Worm (Caenorhabditis elegans) whole organism, L4 larva: Measurements from ENCODE around the gene fkh-8.
A peak's percentile ranks its signal among the peaks of the same experiment; 100 is the strongest.

Experiments used
- F26F4.8 ChIP-seq: fragments of 200-800 bp; sonication (Bioruptor generic); conservative IDR thresholded peaks from 2 replicates; pipeline ENCODE4 v1.3.6; 2022; ENCODE audit warnings: missing genetic modification characterization, missing compliant biosample characterization
- T20F7.1 ChIP-seq: fragments of 200-800 bp; sonication (Bioruptor generic); optimal IDR thresholded peaks from 2 replicates; lab custom pipeline; 2018; ENCODE audit warnings: mild to moderate bottlenecking, missing genetic modification characterization, missing compliant biosample characterization
- Y105C5A.15 ChIP-seq: fragments of 200-800 bp; sonication (Bioruptor generic); IDR thresholded peaks from 2 replicates; pipeline ENCODE4 v1.3.6; 2022; ENCODE audit warnings: missing genetic modification characterization, missing compliant biosample characterization
- Y75B8A.6 ChIP-seq: fragments of 200-800 bp; sonication (Bioruptor generic); IDR thresholded peaks from 2 replicates; pipeline ENCODE4 v1.3.6; 2022; ENCODE audit warnings: missing genetic modification reagents, missing genetic modification characterization, missing compliant biosample characterization
- aha-1 ChIP-seq: fragments of 150-350 bp; peaks from one replicate; lab custom pipeline; 2014; ENCODE audit warnings: missing biosample characterization, missing genetic modification characterization
- ama-1 ChIP-seq: fragments of 150-350 bp; optimal IDR thresholded peaks from 2 replicates; lab custom pipeline; 2014; ENCODE audit warnings: inconsistent platforms, mixed read lengths
- attf-4 ChIP-seq: sonication (generic microtip); optimal IDR thresholded peaks from 3 replicates; lab custom pipeline; 2017; ENCODE audit warnings: missing biosample characterization, missing genetic modification characterization
- ces-1 ChIP-seq: fragments of 150-350 bp; sonication (generic microtip); optimal IDR thresholded peaks from 4 replicates; lab custom pipeline; 2014; ENCODE audit warnings: missing biosample characterization, missing genetic modification reagents, missing genetic modification characterization
- cey-2 ChIP-seq: sonication (generic microtip); optimal IDR thresholded peaks from 3 replicates; lab custom pipeline; 2017; ENCODE audit warnings: missing genetic modification characterization, mild to moderate bottlenecking, missing compliant biosample characterization, antibody characterized with exemption, borderline replicate concordance; ENCODE audit not compliant: insufficient read depth
- ctbp-1 ChIP-seq: fragments of 200-800 bp; sonication (Bioruptor generic); IDR thresholded peaks from 2 replicates; pipeline ENCODE4 v1.3.6; 2022; ENCODE audit warnings: missing genetic modification reagents, missing genetic modification characterization, missing compliant biosample characterization
- daf-12 ChIP-seq: fragments of 150-350 bp; optimal IDR thresholded peaks from 2 replicates; lab custom pipeline; 2014; ENCODE audit warnings: missing biosample characterization, missing genetic modification reagents, missing genetic modification characterization
- daf-8 ChIP-seq: fragments of 200-800 bp; sonication (Bioruptor generic); IDR thresholded peaks from 2 replicates; pipeline ENCODE4 v1.3.6; 2022; ENCODE audit warnings: missing genetic modification characterization, missing compliant biosample characterization
- dmd-6 ChIP-seq: fragments of 200-800 bp; sonication (Bioruptor generic); IDR thresholded peaks from 2 replicates; pipeline ENCODE4 v1.3.6; 2022; ENCODE audit warnings: missing genetic modification reagents, missing genetic modification characterization, missing compliant biosample characterization
- dpl-1 ChIP-seq: fragments of 150-350 bp; optimal IDR thresholded peaks from 2 replicates; lab custom pipeline; 2014; ENCODE audit warnings: missing biosample characterization, missing genetic modification reagents, missing genetic modification characterization
- fkh-10 ChIP-seq: fragments of 150-350 bp; optimal IDR thresholded peaks from 2 replicates; lab custom pipeline; 2014; ENCODE audit warnings: missing biosample characterization, missing genetic modification reagents, missing genetic modification characterization
- hmg-1.1 ChIP-seq: fragments of 200-800 bp; sonication (Bioruptor generic); IDR thresholded peaks from 2 replicates; pipeline ENCODE4 v1.3.6; 2022; ENCODE audit warnings: missing genetic modification reagents, missing genetic modification characterization, missing compliant biosample characterization
- jun-1 ChIP-seq: fragments of 150-350 bp; optimal IDR thresholded peaks from 2 replicates; lab custom pipeline; 2014; ENCODE audit warnings: missing biosample characterization, missing genetic modification reagents, missing genetic modification characterization
- lin-13 ChIP-seq: fragments of 150-350 bp; optimal IDR thresholded peaks from 2 replicates; lab custom pipeline; 2014; ENCODE audit warnings: missing biosample characterization, missing genetic modification reagents, missing genetic modification characterization
- lin-29 ChIP-seq: fragments of 200-800 bp; sonication (Bioruptor generic); IDR thresholded peaks from 2 replicates; pipeline ENCODE4 v1.3.6; 2022; ENCODE audit warnings: missing genetic modification reagents, missing genetic modification characterization, missing compliant biosample characterization
- madf-5 ChIP-seq, 2 experiments: fragments of 200-800 bp; sonication (Bioruptor generic); IDR thresholded peaks; 2 replicates each; pipeline ENCODE4 v1.3.6; 2022; ENCODE audit warnings: missing compliant biosample characterization in 2 of 2, missing genetic modification characterization in 2 of 2
- mdl-1 ChIP-seq, 2 experiments: fragments of 150-350 bp in 1 of 2; sonication (generic microtip) in 1 of 2; optimal IDR thresholded peaks; 2 replicates each; lab custom pipeline; 2014 to 2017; ENCODE audit warnings: missing biosample characterization in 2 of 2, missing genetic modification characterization in 2 of 2
- mep-1 ChIP-seq: fragments of 150-350 bp; sonication (generic microtip); optimal IDR thresholded peaks from 3 replicates; lab custom pipeline; 2014; ENCODE audit warnings: missing biosample characterization, missing genetic modification characterization
- mes-2 ChIP-seq: sonication (generic microtip); optimal IDR thresholded peaks from 2 replicates; lab custom pipeline; 2016; ENCODE audit warnings: missing genotype, mild to moderate bottlenecking, missing genetic modification characterization, missing compliant biosample characterization; ENCODE audit not compliant: poor library complexity, severe bottlenecking
- mxl-3 ChIP-seq: fragments of 200-800 bp; sonication (Bioruptor generic); optimal IDR thresholded peaks from 2 replicates; lab custom pipeline; 2018; ENCODE audit warnings: mild to moderate bottlenecking, missing genetic modification characterization, missing compliant biosample characterization
- nhr-11 ChIP-seq: fragments of 150-350 bp; optimal IDR thresholded peaks from 2 replicates; lab custom pipeline; 2014; ENCODE audit warnings: missing biosample characterization, missing genetic modification characterization
- nhr-111 ChIP-seq: fragments of 200-800 bp; sonication (Bioruptor generic); optimal IDR thresholded peaks from 2 replicates; lab custom pipeline; 2018; ENCODE audit warnings: mild to moderate bottlenecking, missing genetic modification characterization, missing compliant biosample characterization
- nhr-25 ChIP-seq: sonication (generic microtip); optimal IDR thresholded peaks from 2 replicates; lab custom pipeline; 2017; ENCODE audit warnings: missing genetic modification characterization, mild to moderate bottlenecking, missing compliant biosample characterization, antibody characterized with exemption, moderate library complexity, borderline replicate concordance; ENCODE audit not compliant: insufficient read depth
- nhr-41 ChIP-seq: fragments of 200-800 bp; sonication (Bioruptor generic); IDR thresholded peaks from 2 replicates; pipeline ENCODE4 v1.3.6; 2022; ENCODE audit warnings: missing genetic modification reagents, missing genetic modification characterization, missing compliant biosample characterization
- nhr-42 ChIP-seq: fragments of 200-800 bp; sonication (Bioruptor generic); IDR thresholded peaks from 2 replicates; pipeline ENCODE4 v1.3.6; 2022; ENCODE audit warnings: missing genetic modification characterization, missing compliant biosample characterization
- nhr-6 ChIP-seq: fragments of 150-350 bp; optimal IDR thresholded peaks from 2 replicates; lab custom pipeline; 2014; ENCODE audit warnings: missing biosample characterization, missing genetic modification characterization
- pha-4 ChIP-seq, 2 experiments: fragments of 150-350 bp in 1 of 2; fragments of 200-800 bp in 1 of 2; sonication (Bioruptor generic) in 1 of 2; IDR thresholded peaks in 1 of 2; optimal IDR thresholded peaks in 1 of 2; 2 replicates each; pipeline versions ENCODE4 v1.3.6 to Lab custom; 2014 to 2022; ENCODE audit warnings: missing genetic modification characterization in 2 of 2, missing genetic modification reagents in 2 of 2, missing biosample characterization in 1 of 2, missing compliant biosample characterization in 1 of 2
- pqm-1 ChIP-seq: sonication (generic microtip); optimal IDR thresholded peaks from 2 replicates; lab custom pipeline; 2017; ENCODE audit warnings: missing biosample characterization, missing genetic modification characterization
- rbr-2 ChIP-seq: sonication (generic microtip); optimal IDR thresholded peaks from 2 replicates; lab custom pipeline; 2016; ENCODE audit warnings: missing genotype, missing genetic modification characterization, missing compliant biosample characterization
- saeg-2 ChIP-seq: fragments of 200-800 bp; sonication (Bioruptor generic); IDR thresholded peaks from 2 replicates; pipeline ENCODE4 v1.3.6; 2022; ENCODE audit warnings: missing genetic modification reagents, missing genetic modification characterization, missing compliant biosample characterization
- skn-1 ChIP-seq: fragments of 150-350 bp; optimal IDR thresholded peaks from 2 replicates; lab custom pipeline; 2014; ENCODE audit warnings: missing biosample characterization, missing genetic modification characterization
- spr-3 ChIP-seq: fragments of 200-800 bp; sonication (Bioruptor generic); optimal IDR thresholded peaks from 2 replicates; lab custom pipeline; 2018; ENCODE audit warnings: mild to moderate bottlenecking, missing genetic modification characterization, missing compliant biosample characterization
- tag-97 ChIP-seq: fragments of 200-800 bp; sonication (Bioruptor generic); IDR thresholded peaks from 2 replicates; pipeline ENCODE4 v1.3.6; 2022; ENCODE audit warnings: missing genetic modification characterization, missing compliant biosample characterization
- unc-39 ChIP-seq: sonication (generic microtip); optimal IDR thresholded peaks from 2 replicates; lab custom pipeline; 2017; ENCODE audit warnings: missing biosample characterization, missing genetic modification characterization
- unc-62 ChIP-seq, 3 experiments: fragments of 150-350 bp in 1 of 3; sonication (generic microtip); optimal IDR thresholded peaks in 2 of 3; peaks in 1 of 3; 1 replicate in 1 of 3; 2 replicates in 2 of 3; lab custom pipeline; 2014 to 2017; ENCODE audit warnings: missing biosample characterization in 3 of 3, missing genetic modification characterization in 3 of 3, missing genetic modification reagents in 3 of 3, missing genotype in 1 of 3
- zip-11 ChIP-seq: fragments of 200-800 bp; sonication (Bioruptor generic); IDR thresholded peaks from 2 replicates; pipeline ENCODE4 v1.3.6; 2022; ENCODE audit warnings: missing genetic modification characterization, missing compliant biosample characterization
- zip-2 ChIP-seq: fragments of 150-350 bp; optimal IDR thresholded peaks from 2 replicates; lab custom pipeline; 2014; ENCODE audit warnings: missing biosample characterization, missing genetic modification characterization
- ztf-11 ChIP-seq: fragments of 150-350 bp; optimal IDR thresholded peaks from 2 replicates; lab custom pipeline; 2014; ENCODE audit warnings: missing biosample characterization, missing genetic modification characterization
- ztf-7 ChIP-seq: fragments of 150-350 bp; optimal IDR thresholded peaks from 2 replicates; lab custom pipeline; 2014; ENCODE audit warnings: missing biosample characterization, missing genetic modification characterization

Gene fkh-8

ce11 chrII:6165152-6165551 is 26.0 kb downstream of the fkh-8 start:
- TF ChIP-seq ama-1 (lab: Kevin White, UChicago) (no peak), fkh-10 (GFP tag; lab: Kevin White, UChicago) (peak; percentile 15), ces-1 (peak; percentile 20), zip-2 (tag; lab: Kevin White, UChicago) (no peak), ztf-7 (tag; lab: Kevin White, UChicago) (no peak)

- TF ChIP-seq nhr-6 (tag; lab: Kevin White, UChicago) (no peak), unc-39 (tag; lab: Kevin White, UChicago) (no peak), lin-29 (GFP tag; lab: Robert Waterston, UW) (no peak), daf-8 (no peak), jun-1 (no peak), nhr-25 (tag; lab: Kevin White, UChicago) (no peak)
These were observed 30.2 kb downstream of the fkh-8 start, which contains the start of gene exp-1 for ce11 chrII:6160994-6161393. Gene exp-1 (minus strand): TSS chrII:6161094.

ce11 chrII:6158111-6158510 is 33.1 kb downstream of the fkh-8 start:
- TF ChIP-seq cey-2 (no peak), unc-62 (GFP tag; optimal IDR thresholded peaks at IDR 0.05 in 1 of 2; lab: Kevin White, UChicago) (peak in 1 of 2 experiments; percentile 95), unc-62 (tag; optimal IDR thresholded peaks at IDR 0.05; lab: Kevin White, UChicago) (no peak)

ce11 chrII:6149434-6149833 is 41.8 kb downstream of the fkh-8 start:
- TF ChIP-seq ctbp-1: peak; percentile 53; the same call in 1 of the 2 replicates
- TF ChIP-seq nhr-6 (tag; lab: Kevin White, UChicago): no peak
- peak; percentile 86 for TF ChIP-seq fkh-10 (GFP tag; lab: Kevin White, UChicago)
- no peak for TF ChIP-seq saeg-2 (GFP tag; lab: Robert Waterston, UW)
- TF ChIP-seq hmg-1.1 (GFP tag; lab: Robert Waterston, UW): 0 out of 2 replicates have a peak, but pooled peaks have one; percentile 27
- TF ChIP-seq aha-1 (tag; lab: Kevin White, UChicago): peak; percentile 9
- TF ChIP-seq zip-2 (tag; lab: Kevin White, UChicago): no peak
- peak; percentile 3 for TF ChIP-seq rbr-2 (tag; lab: Kevin White, UChicago)
- TF ChIP-seq, all 104 proteins: peak for 5

ce11 chrII:6148369-6148768 is 42.8 kb downstream of the fkh-8 start:
- TF ChIP-seq nhr-41 (no peak), fkh-10 (GFP tag; lab: Kevin White, UChicago) (peak; percentile 54), pha-4 (GFP tag; IDR thresholded peaks at IDR 0.05; lab: Robert Waterston, UW) (no peak), pha-4 (tag; optimal IDR thresholded peaks at IDR 0.05; lab: Kevin White, UChicago) (no peak), F26F4.8 (GFP tag; lab: Robert Waterston, UW) (no peak), T20F7.1 (GFP tag; lab: Kevin White, UChicago) (no peak), tag-97 (no peak), ztf-11 (tag; lab: Kevin White, UChicago) (no peak), pqm-1 (no peak), dpl-1 (no peak), ces-1 (peak; percentile 74), skn-1 (tag; lab: Kevin White, UChicago) (no peak), daf-12 (tag; lab: Kevin White, UChicago) (no peak), lin-13 (no peak), ctbp-1 (peak; percentile 69), hmg-1.1 (GFP tag; lab: Robert Waterston, UW) (no peak), madf-5 (GFP tag; IDR thresholded peaks at IDR 0.05; lab: Robert Waterston, UW) (no peak), nhr-11 (no peak), zip-11 (GFP tag; lab: Robert Waterston, UW) (no peak), Y75B8A.6 (GFP tag; lab: Robert Waterston, UW) (no peak), dmd-6 (GFP tag; lab: Robert Waterston, UW) (no peak), mxl-3 (GFP tag; lab: Kevin White, UChicago) (no peak), mes-2 (tag; lab: Kevin White, UChicago) (no peak), mdl-1 (tag; optimal IDR thresholded peaks at IDR 0.05; lab: Kevin White, UChicago) (no peak), nhr-111 (GFP tag; lab: Kevin White, UChicago) (no peak), jun-1 (no peak), attf-4 (no peak), nhr-42 (no peak), spr-3 (GFP tag; lab: Kevin White, UChicago) (no peak), Y105C5A.15 (GFP tag; lab: Robert Waterston, UW) (no peak), mep-1 (tag; lab: Kevin White, UChicago) (peak; percentile 25)
